Worm (Caenorhabditis elegans) whole organism, L1 larva: ENCODE results near the gene mthf-1.

Experiments
- C16A3.4 ChIP-seq: fragments of 150-350 bp; optimal IDR thresholded peaks from 2 replicates; lab custom pipeline; 2014; ENCODE audit warnings: missing biosample characterization, missing genetic modification characterization
- Y116A8C.19 ChIP-seq: sonication (generic microtip); optimal IDR thresholded peaks from 2 replicates; lab custom pipeline; 2016; ENCODE audit warnings: missing compliant biosample characterization, missing genetic modification characterization, borderline replicate concordance
- blmp-1 ChIP-seq: fragments of 150-350 bp; optimal IDR thresholded peaks from 2 replicates; lab custom pipeline; 2014; ENCODE audit warnings: missing biosample characterization, missing genetic modification characterization
- ceh-63 ChIP-seq: fragments of 200-800 bp; sonication (Bioruptor generic); optimal IDR thresholded peaks from 2 replicates; lab custom pipeline; 2018; ENCODE audit warnings: mild to moderate bottlenecking, missing genetic modification characterization, missing compliant biosample characterization
- ceh-8 ChIP-seq: fragments of 200-800 bp; sonication (Bioruptor generic); optimal IDR thresholded peaks from 2 replicates; lab custom pipeline; 2018; ENCODE audit warnings: mild to moderate bottlenecking, missing genetic modification characterization, moderate library complexity, missing compliant biosample characterization
- ceh-82 ChIP-seq, 3 experiments: fragments of 150-350 bp in 1 of 3; sonication (generic microtip) in 2 of 3; optimal IDR thresholded peaks; 2 replicates each; lab custom pipeline; 2014 to 2017; ENCODE audit warnings: missing biosample characterization in 3 of 3, missing genetic modification characterization in 3 of 3
- dpl-1 ChIP-seq, 3 experiments: fragments of 150-350 bp in 2 of 3; sonication (generic microtip) in 1 of 3; optimal IDR thresholded peaks; 2 replicates each; lab custom pipeline; 2014 to 2017; ENCODE audit warnings: missing biosample characterization in 3 of 3, missing genetic modification characterization in 3 of 3, missing genetic modification reagents in 3 of 3
- dsc-1 ChIP-seq: sonication (generic microtip); optimal IDR thresholded peaks from 2 replicates; lab custom pipeline; 2016; ENCODE audit warnings: mild to moderate bottlenecking, missing genetic modification characterization, missing compliant biosample characterization
- efl-1 ChIP-seq, 4 experiments: fragments of 150-350 bp; optimal IDR thresholded peaks in 3 of 4; peaks in 1 of 4; 1 replicate in 1 of 4; 2 replicates in 3 of 4; lab custom pipeline; 2014; ENCODE audit warnings: missing biosample characterization in 2 of 4, missing genetic modification characterization in 2 of 4, missing genetic modification reagents in 2 of 4
- efl-3 ChIP-seq: fragments of 200-800 bp; sonication (Bioruptor generic); optimal IDR thresholded peaks from 2 replicates; lab custom pipeline; 2018; ENCODE audit warnings: mild to moderate bottlenecking, missing genetic modification characterization, missing compliant biosample characterization
- egl-13 ChIP-seq: sonication (generic microtip); optimal IDR thresholded peaks from 2 replicates; lab custom pipeline; 2016; ENCODE audit warnings: missing genotype, missing genetic modification reagents, missing genetic modification characterization, missing compliant biosample characterization
- egl-27 ChIP-seq, 2 experiments: fragments of 150-350 bp in 1 of 2; sonication (generic microtip); optimal IDR thresholded peaks; 3 replicates each; lab custom pipeline; 2017 to 2018; ENCODE audit warnings: missing biosample characterization in 2 of 2, missing genetic modification characterization in 2 of 2, missing genetic modification reagents in 2 of 2
- elt-2 ChIP-seq: sonication (generic microtip); optimal IDR thresholded peaks from 2 replicates; lab custom pipeline; 2016; ENCODE audit warnings: missing genetic modification characterization, mild to moderate bottlenecking, inconsistent platforms, missing compliant biosample characterization, missing genetic modification reagents
- ets-5 ChIP-seq: fragments of 200-800 bp; sonication (Bioruptor generic); IDR thresholded peaks from 2 replicates; pipeline ENCODE4 v1.3.6; 2022; ENCODE audit warnings: missing genetic modification characterization, missing compliant biosample characterization
- fkh-8 ChIP-seq: sonication (generic microtip); optimal IDR thresholded peaks from 2 replicates; lab custom pipeline; 2016; ENCODE audit warnings: mild to moderate bottlenecking, missing genetic modification characterization, missing compliant biosample characterization
- grh-1 ChIP-seq: fragments of 200-800 bp; sonication (Bioruptor generic); IDR thresholded peaks from 2 replicates; pipeline ENCODE4 v1.3.6; 2022; ENCODE audit warnings: missing genetic modification reagents, missing genetic modification characterization, missing compliant biosample characterization
- hlh-17 ChIP-seq: fragments of 200-800 bp; sonication (Bioruptor generic); optimal IDR thresholded peaks from 2 replicates; lab custom pipeline; 2018; ENCODE audit warnings: missing genetic modification characterization, mild to moderate bottlenecking, missing compliant biosample characterization, moderate library complexity, borderline replicate concordance
- irx-1 ChIP-seq: sonication (generic microtip); optimal IDR thresholded peaks from 2 replicates; lab custom pipeline; 2016; ENCODE audit warnings: missing genetic modification characterization, missing compliant biosample characterization
- lin-13 ChIP-seq: fragments of 150-350 bp; optimal IDR thresholded peaks from 2 replicates; lab custom pipeline; 2014; ENCODE audit warnings: missing biosample characterization, missing genetic modification reagents, missing genetic modification characterization
- lin-14 ChIP-seq: fragments of 200-800 bp; sonication (Bioruptor generic); optimal IDR thresholded peaks from 2 replicates; lab custom pipeline; 2018; ENCODE audit warnings: mild to moderate bottlenecking, missing genetic modification characterization, moderate library complexity, missing compliant biosample characterization
- lir-3 ChIP-seq: sonication (generic microtip); optimal IDR thresholded peaks from 2 replicates; lab custom pipeline; 2016; ENCODE audit warnings: mild to moderate bottlenecking, missing genetic modification characterization, moderate library complexity, missing compliant biosample characterization; ENCODE audit not compliant: poor library complexity
- lsy-2 ChIP-seq, 2 experiments: fragments of 150-350 bp; optimal IDR thresholded peaks; 2 replicates each; lab custom pipeline; 2014; ENCODE audit warnings: missing biosample characterization in 2 of 2, missing genetic modification characterization in 2 of 2
- mab-9 ChIP-seq: fragments of 200-800 bp; sonication (Bioruptor generic); IDR thresholded peaks from 2 replicates; pipeline ENCODE4 v1.3.6; 2022; ENCODE audit warnings: missing genetic modification reagents, missing genetic modification characterization, missing compliant biosample characterization
- mef-2 ChIP-seq: fragments of 150-350 bp; optimal IDR thresholded peaks from 2 replicates; lab custom pipeline; 2014; ENCODE audit warnings: missing biosample characterization, missing genetic modification characterization
- nhr-11 ChIP-seq: fragments of 150-350 bp; optimal IDR thresholded peaks from 2 replicates; lab custom pipeline; 2014; ENCODE audit warnings: missing biosample characterization, missing genetic modification characterization
- nhr-19 ChIP-seq: fragments of 200-800 bp; sonication (Bioruptor generic); conservative IDR thresholded peaks from 2 replicates; pipeline ENCODE4 v1.3.6; 2022; ENCODE audit warnings: missing genetic modification characterization, missing compliant biosample characterization
- nhr-20 ChIP-seq: sonication (generic microtip); optimal IDR thresholded peaks from 2 replicates; lab custom pipeline; 2016; ENCODE audit warnings: mild to moderate bottlenecking, missing genetic modification characterization, missing compliant biosample characterization
- nhr-28 ChIP-seq: fragments of 150-350 bp; optimal IDR thresholded peaks from 2 replicates; lab custom pipeline; 2014; ENCODE audit warnings: missing biosample characterization, missing genetic modification characterization
- nhr-47 ChIP-seq: sonication (generic microtip); optimal IDR thresholded peaks from 2 replicates; lab custom pipeline; 2016; ENCODE audit warnings: mild to moderate bottlenecking, missing genetic modification characterization, moderate library complexity, missing compliant biosample characterization
- nhr-76 ChIP-seq: sonication (generic microtip); optimal IDR thresholded peaks from 2 replicates; lab custom pipeline; 2017; ENCODE audit warnings: missing biosample characterization, missing genetic modification characterization
- nhr-85 ChIP-seq: sonication (generic microtip); peaks from one replicate; lab custom pipeline; 2016; ENCODE audit warnings: missing genetic modification characterization, inconsistent platforms, missing compliant biosample characterization
- nhr-90 ChIP-seq: sonication (generic microtip); optimal IDR thresholded peaks from 2 replicates; lab custom pipeline; 2016; ENCODE audit warnings: mild to moderate bottlenecking, missing genetic modification characterization, missing compliant biosample characterization; ENCODE audit not compliant: poor library complexity
- pqm-1 ChIP-seq: sonication (generic microtip); optimal IDR thresholded peaks from 3 replicates; lab custom pipeline; 2017; ENCODE audit warnings: missing biosample characterization, missing genetic modification characterization
- rnt-1 ChIP-seq: sonication (generic microtip); optimal IDR thresholded peaks from 2 replicates; lab custom pipeline; 2016; ENCODE audit warnings: mild to moderate bottlenecking, missing genetic modification characterization, moderate library complexity, missing compliant biosample characterization
- sptf-1 ChIP-seq: fragments of 150-350 bp; optimal IDR thresholded peaks from 2 replicates; lab custom pipeline; 2014; ENCODE audit warnings: missing biosample characterization, missing genetic modification characterization
- swsn-7 ChIP-seq: sonication (generic microtip); optimal IDR thresholded peaks from 2 replicates; lab custom pipeline; 2016; ENCODE audit warnings: missing genetic modification characterization, missing compliant biosample characterization
- tlp-1 ChIP-seq: fragments of 150-350 bp; optimal IDR thresholded peaks from 2 replicates; lab custom pipeline; 2014; ENCODE audit warnings: missing biosample characterization, missing genetic modification characterization
- unc-30 ChIP-seq: sonication (generic microtip); optimal IDR thresholded peaks from 2 replicates; lab custom pipeline; 2017; ENCODE audit warnings: missing biosample characterization, missing genetic modification characterization
- unc-62 ChIP-seq: fragments of 150-350 bp; optimal IDR thresholded peaks from 2 replicates; lab custom pipeline; 2014; ENCODE audit warnings: missing biosample characterization, missing genetic modification reagents, missing genetic modification characterization
- unc-98 ChIP-seq: fragments of 200-800 bp; sonication (Bioruptor generic); IDR thresholded peaks from 2 replicates; pipeline ENCODE4 v1.3.6; 2022; ENCODE audit warnings: missing genetic modification characterization, missing compliant biosample characterization
- vab-15 ChIP-seq: sonication (generic microtip); optimal IDR thresholded peaks from 2 replicates; lab custom pipeline; 2017; ENCODE audit warnings: missing genotype, mild to moderate bottlenecking, missing genetic modification characterization, missing compliant biosample characterization
- zag-1 ChIP-seq: fragments of 150-350 bp; optimal IDR thresholded peaks from 2 replicates; lab custom pipeline; 2014; ENCODE audit warnings: missing biosample characterization, missing genetic modification characterization
- ztf-11 ChIP-seq, 2 experiments: sonication (generic microtip); optimal IDR thresholded peaks; 2 replicates each; lab custom pipeline; 2016 to 2017; ENCODE audit warnings: missing genetic modification characterization in 2 of 2, missing biosample characterization in 1 of 2, missing compliant biosample characterization in 1 of 2
- ztf-4 ChIP-seq: fragments of 150-350 bp; optimal IDR thresholded peaks from 2 replicates; lab custom pipeline; 2014; ENCODE audit warnings: missing biosample characterization, missing genetic modification characterization

The mthf-1 gene

ce11 chrII:7770253-7770652, 7.4 kb downstream of the mthf-1 start:
- TF ChIP-seq lin-14 (peak; percentile 31), sptf-1 (no peak), unc-30 (no peak), nhr-28 (no peak), zag-1 (no peak), nhr-11 (tag; lab: Kevin White, UChicago) (no peak), efl-1 (optimal IDR thresholded peaks at IDR 0.05; lab: Kevin White, UChicago) (no peak), efl-1 (GFP tag; optimal IDR thresholded peaks at IDR 0.05 in 1 of 2; lab: Kevin White, UChicago) (peak in 1 of 2 experiments; percentile 49), unc-62 (GFP tag; lab: Kevin White, UChicago) (no peak), nhr-47 (no peak), lsy-2 (tag; optimal IDR thresholded peaks at IDR 0.05; lab: Kevin White, UChicago) (no peak), mab-9 (GFP tag; lab: Robert Waterston, UW) (no peak), unc-98 (GFP tag; lab: Robert Waterston, UW) (no peak), tlp-1 (no peak), ets-5 (GFP tag; lab: Robert Waterston, UW) (no peak), efl-3 (GFP tag; lab: Kevin White, UChicago) (no peak), grh-1 (GFP tag; lab: Robert Waterston, UW) (no peak), irx-1 (no peak), fkh-8 (tag; lab: Kevin White, UChicago) (peak; percentile 65), pqm-1 (no peak), nhr-20 (tag; lab: Kevin White, UChicago) (no peak), egl-13 (tag; lab: Kevin White, UChicago) (no peak), rnt-1 (no peak), nhr-85 (tag; lab: Kevin White, UChicago) (no peak), Y116A8C.19 (tag; lab: Kevin White, UChicago) (no peak)

ce11 chrII:7769254-7769653, 8.4 kb downstream of the mthf-1 start:
- TF ChIP-seq zag-1 (no peak), nhr-85 (tag; lab: Kevin White, UChicago) (peak; percentile 59), blmp-1 (tag; lab: Kevin White, UChicago) (peak; percentile 56)

ce11 chrII:7765456-7765855, 12.2 kb downstream of the mthf-1 start, which contains the start of gene srh-39:
Gene srh-39 (minus strand): TSS chrII:7765556.
- TF ChIP-seq dsc-1 (tag; lab: Kevin White, UChicago) = no peak
- no peak for TF ChIP-seq ztf-11 (tag; optimal IDR thresholded peaks at IDR 0.05; lab: Kevin White, UChicago)
- TF ChIP-seq nhr-19 = no peak
- no peak for TF ChIP-seq grh-1 (GFP tag; lab: Robert Waterston, UW)
- no peak for TF ChIP-seq nhr-85 (tag; lab: Kevin White, UChicago)
- no peak for TF ChIP-seq dpl-1 (GFP tag; optimal IDR thresholded peaks at IDR 0.05; lab: Kevin White, UChicago)
- TF ChIP-seq mef-2 (tag; lab: Kevin White, UChicago) = no peak
- TF ChIP-seq ceh-82 (tag; optimal IDR thresholded peaks at IDR 0.05; lab: Kevin White, UChicago) = no peak
- no peak for TF ChIP-seq nhr-76 (tag; lab: Kevin White, UChicago)
- no peak for TF ChIP-seq fkh-8 (tag; lab: Kevin White, UChicago)

DNA sequence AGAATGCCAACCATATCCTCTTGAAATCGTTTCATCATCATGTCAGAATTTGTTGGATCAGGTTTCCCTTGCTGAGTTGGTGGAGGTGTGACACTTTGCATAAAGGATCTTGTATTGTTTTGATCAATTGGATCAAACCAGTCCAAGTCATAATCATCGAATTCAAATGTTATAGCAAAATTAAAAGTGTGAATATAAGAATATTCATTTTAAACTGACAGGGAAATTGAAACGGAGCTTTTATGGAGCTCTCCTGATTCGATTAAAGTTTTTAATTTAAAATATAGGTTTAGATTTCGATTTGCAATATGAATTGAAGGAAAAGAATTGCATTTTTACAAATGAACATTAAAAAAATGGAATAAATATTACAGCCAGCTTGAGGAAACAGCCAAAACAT, 14.1 kb downstream of the mthf-1 start, which contains the start of gene B0228.9:
Gene B0228.9, minus strand, starts transcription at position 101 of the 400 bp plus-strand sequence.
- TF ChIP-seq hlh-17 (GFP tag; lab: Kevin White, UChicago) (no peak), irx-1 (no peak), Y116A8C.19 (tag; lab: Kevin White, UChicago) (no peak), lir-3 (tag; lab: Kevin White, UChicago) (no peak), ceh-8 (GFP tag; lab: Kevin White, UChicago) (no peak), ets-5 (GFP tag; lab: Robert Waterston, UW) (no peak), swsn-7 (no peak), C16A3.4 (tag; lab: Kevin White, UChicago) (no peak), sptf-1 (no peak), egl-13 (tag; lab: Kevin White, UChicago) (no peak), pqm-1 (no peak), nhr-20 (tag; lab: Kevin White, UChicago) (no peak), ceh-63 (GFP tag; lab: Kevin White, UChicago) (no peak), elt-2 (tag; lab: Kevin White, UChicago) (no peak), nhr-90 (tag; lab: Kevin White, UChicago) (no peak), egl-27 (tag; optimal IDR thresholded peaks at IDR 0.05; lab: Kevin White, UChicago) (no peak), lin-13 (GFP tag; lab: Kevin White, UChicago) (no peak), unc-98 (GFP tag; lab: Robert Waterston, UW) (no peak), vab-15 (tag; lab: Kevin White, UChicago) (no peak), ztf-4 (tag; lab: Kevin White, UChicago) (no peak)
- TF ChIP-seq, all 84 proteins: peak for 0
